Fruit fly (Drosophila melanogaster) whole organism, embryonic: ENCODE data around the gene CG7011.

ENCODE experiments used
- Awh ChIP-seq: fragments of 200-800 bp; sonication (Bioruptor generic); IDR thresholded peaks from 2 replicates; pipeline ENCODE4, ENCODE4 v1.3.6; 2022; ENCODE audit warnings: missing biosample characterization, missing genetic modification characterization
- CG10267 ChIP-seq: fragments of 200-800 bp; sonication (Bioruptor generic); optimal IDR thresholded peaks from 2 replicates; lab custom pipeline; 2018; ENCODE audit warnings: missing biosample characterization, mild to moderate bottlenecking, missing genetic modification characterization, moderate library complexity
- CG11504 ChIP-seq: fragments of 200-800 bp; sonication (Bioruptor generic); optimal IDR thresholded peaks from 3 replicates; lab custom pipeline; 2019; ENCODE audit warnings: missing biosample characterization, mild to moderate bottlenecking, missing genetic modification characterization, moderate library complexity
- CG11560 ChIP-seq: fragments of 200-800 bp; sonication (Bioruptor generic); IDR thresholded peaks from 3 replicates; pipeline ENCODE4 v1.3.6; 2022; ENCODE audit warnings: missing biosample characterization, missing genetic modification characterization
- CG12104 ChIP-seq: fragments of 200-800 bp; sonication (Bioruptor generic); optimal IDR thresholded peaks from 3 replicates; lab custom pipeline; 2016; ENCODE audit warnings: missing biosample characterization, missing genetic modification characterization
- CG13624 ChIP-seq: fragments of 200-800 bp; sonication (Bioruptor generic); optimal IDR thresholded peaks from 2 replicates; lab custom pipeline; 2016; ENCODE audit warnings: missing biosample characterization, missing genetic modification characterization
- CG1647 ChIP-seq: fragments of 200-800 bp; sonication (Bioruptor generic); optimal IDR thresholded peaks from 3 replicates; lab custom pipeline; 2016; ENCODE audit warnings: missing biosample characterization, missing genetic modification characterization
- CG42726 ChIP-seq: fragments of 200-800 bp; sonication (Bioruptor generic); IDR thresholded peaks from 2 replicates; pipeline ENCODE4 v1.3.6; 2022; ENCODE audit warnings: missing biosample characterization, missing genetic modification characterization; ENCODE audit not compliant: partially characterized antibody
- CG5953 ChIP-seq: fragments of 200-800 bp; sonication (Bioruptor generic); IDR thresholded peaks from 2 replicates; pipeline ENCODE4 v1.3.6; 2022; ENCODE audit warnings: missing biosample characterization, missing genetic modification characterization
- CG6175 ChIP-seq: fragments of 200-800 bp; sonication (Bioruptor generic); IDR thresholded peaks from 3 replicates; pipeline ENCODE4 v1.3.6; 2022; ENCODE audit warnings: missing biosample characterization, missing genetic modification characterization
- CG7745 ChIP-seq: fragments of 200-800 bp; sonication (Bioruptor generic); optimal IDR thresholded peaks from 2 replicates; lab custom pipeline; 2018; ENCODE audit warnings: missing biosample characterization, mild to moderate bottlenecking, missing genetic modification characterization, moderate library complexity
- CG7839 ChIP-seq: fragments of 200-800 bp; sonication (Bioruptor generic); optimal IDR thresholded peaks from 3 replicates; lab custom pipeline; 2018; ENCODE audit warnings: missing biosample characterization, mild to moderate bottlenecking, missing genetic modification characterization, moderate library complexity
- CG8478 ChIP-seq: fragments of >200 bp; optimal IDR thresholded peaks from 2 replicates; lab custom pipeline; 2018
- CHES-1-like ChIP-seq: fragments of 200-800 bp; sonication (Bioruptor generic); optimal IDR thresholded peaks from 2 replicates; lab custom pipeline; 2016; ENCODE audit warnings: missing biosample characterization, missing genetic modification characterization
- D19A ChIP-seq: fragments of 200-800 bp; optimal IDR thresholded peaks from 3 replicates; lab custom pipeline; 2019; ENCODE audit warnings: missing biosample characterization, mild to moderate bottlenecking, missing genetic modification characterization, moderate library complexity
- HLH4C ChIP-seq: fragments of 200-800 bp; sonication (Bioruptor generic); IDR thresholded peaks from 3 replicates; pipeline ENCODE4 v1.3.6; 2022; ENCODE audit warnings: missing biosample characterization, missing genetic modification characterization; ENCODE audit not compliant: partially characterized antibody
- HLHmδ ChIP-seq: fragments of 200-800 bp; sonication (Bioruptor generic); optimal IDR thresholded peaks from 2 replicates; lab custom pipeline; 2018; ENCODE audit warnings: missing biosample characterization, mild to moderate bottlenecking, missing genetic modification characterization, moderate library complexity
- Hmr ChIP-seq: fragments of 200-800 bp; sonication (Bioruptor generic); optimal IDR thresholded peaks from 3 replicates; lab custom pipeline; 2017; ENCODE audit warnings: mild to moderate bottlenecking, missing biosample characterization, missing genetic modification reagents, missing genetic modification characterization
- Hr39 ChIP-seq: fragments of >200 bp; optimal IDR thresholded peaks from 2 replicates; lab custom pipeline; 2017
- Lpt ChIP-seq: fragments of >200 bp; optimal IDR thresholded peaks from 2 replicates; lab custom pipeline; 2018; ENCODE audit warnings: missing biosample characterization, missing genetic modification characterization
- NfI ChIP-seq: fragments of 200-800 bp; sonication (Bioruptor generic); optimal IDR thresholded peaks from 3 replicates; lab custom pipeline; 2018; ENCODE audit warnings: missing biosample characterization, mild to moderate bottlenecking, missing genetic modification characterization, moderate library complexity
- Sox102F ChIP-seq: fragments of 200-800 bp; sonication (Bioruptor generic); optimal IDR thresholded peaks from 2 replicates; lab custom pipeline; 2018; ENCODE audit warnings: missing biosample characterization, mild to moderate bottlenecking, missing genetic modification characterization, moderate library complexity
- ab ChIP-seq: fragments of 200-800 bp; sonication (Bioruptor generic); optimal IDR thresholded peaks from 2 replicates; lab custom pipeline; 2016; ENCODE audit warnings: missing biosample characterization, missing genetic modification characterization
- abd-A ChIP-seq: fragments of 200-800 bp; sonication (Bioruptor generic); optimal IDR thresholded peaks from 3 replicates; lab custom pipeline; 2019; ENCODE audit warnings: missing biosample characterization, mild to moderate bottlenecking, missing genetic modification characterization, moderate library complexity
- amos ChIP-seq: fragments of 200-800 bp; sonication (Bioruptor generic); IDR thresholded peaks from 2 replicates; pipeline ENCODE4 v1.3.6; 2022; ENCODE audit warnings: missing biosample characterization, missing genetic modification characterization; ENCODE audit not compliant: partially characterized antibody
- bowl ChIP-seq: fragments of 200-800 bp; sonication (Bioruptor generic); IDR thresholded peaks from 2 replicates; pipeline ENCODE4 v1.3.6; 2022; ENCODE audit warnings: missing biosample characterization, missing genetic modification characterization
- emc ChIP-seq: fragments of 200-800 bp; sonication (Bioruptor generic); optimal IDR thresholded peaks from 2 replicates; lab custom pipeline; 2016; ENCODE audit warnings: missing biosample characterization, missing genetic modification characterization
- fu2 ChIP-seq: fragments of 200-800 bp; sonication (Bioruptor generic); optimal IDR thresholded peaks from 2 replicates; lab custom pipeline; 2016; ENCODE audit warnings: missing biosample characterization, missing genetic modification characterization
- gro ChIP-seq: fragments of 200-800 bp; sonication (Bioruptor generic); optimal IDR thresholded peaks from 2 replicates; lab custom pipeline; 2016; ENCODE audit warnings: missing biosample characterization, missing genetic modification characterization
- gsb-n ChIP-seq: fragments of 200-800 bp; sonication (Bioruptor generic); optimal IDR thresholded peaks from 3 replicates; lab custom pipeline; 2018; ENCODE audit warnings: missing biosample characterization, mild to moderate bottlenecking, missing genetic modification characterization
- ham ChIP-seq: fragments of 200-800 bp; sonication (Bioruptor generic); IDR thresholded peaks from 2 replicates; pipeline ENCODE4 v1.3.6; 2022; ENCODE audit warnings: missing biosample characterization, missing genetic modification characterization
- inv ChIP-seq: fragments of 200-800 bp; sonication (Bioruptor generic); IDR thresholded peaks from 2 replicates; pipeline ENCODE4 v1.3.6; 2022; ENCODE audit warnings: missing biosample characterization, missing genetic modification characterization; ENCODE audit not compliant: partially characterized antibody
- kni ChIP-seq: fragments of 200-800 bp; sonication (Bioruptor generic); optimal IDR thresholded peaks from 3 replicates; lab custom pipeline; 2017; ENCODE audit warnings: mild to moderate bottlenecking, missing biosample characterization, missing genetic modification reagents, missing genetic modification characterization
- phol ChIP-seq: fragments of 200-800 bp; sonication (Bioruptor generic); optimal IDR thresholded peaks from 3 replicates; lab custom pipeline; 2018; ENCODE audit warnings: missing biosample characterization, mild to moderate bottlenecking, missing genetic modification characterization, moderate library complexity
- pita ChIP-seq: fragments of 200-800 bp; sonication (Bioruptor generic); optimal IDR thresholded peaks from 2 replicates; lab custom pipeline; 2017; ENCODE audit warnings: missing biosample characterization, mild to moderate bottlenecking, missing genetic modification characterization
- pros ChIP-seq: fragments of 200-800 bp; sonication (Bioruptor generic); optimal IDR thresholded peaks from 3 replicates; lab custom pipeline; 2019; ENCODE audit warnings: missing biosample characterization, mild to moderate bottlenecking, missing genetic modification characterization, moderate library complexity
- run ChIP-seq: fragments of 200-800 bp; sonication (Bioruptor generic); optimal IDR thresholded peaks from 3 replicates; lab custom pipeline; 2018; ENCODE audit warnings: missing biosample characterization, mild to moderate bottlenecking, missing genetic modification characterization
- sd ChIP-seq: fragments of 200-800 bp; sonication (Bioruptor generic); optimal IDR thresholded peaks from 3 replicates; lab custom pipeline; 2018; ENCODE audit warnings: missing biosample characterization, mild to moderate bottlenecking, missing genetic modification characterization, moderate library complexity
- sqz ChIP-seq: fragments of 200-800 bp; sonication (Bioruptor generic); optimal IDR thresholded peaks from 3 replicates; lab custom pipeline; 2018; ENCODE audit warnings: missing biosample characterization, mild to moderate bottlenecking, missing genetic modification characterization
- tll ChIP-seq, 2 experiments: fragments of 200-800 bp in 1 of 2; fragments of >200 bp in 1 of 2; sonication (Bioruptor generic) in 1 of 2; optimal IDR thresholded peaks; 2 replicates each; lab custom pipeline; 2017 to 2019; ENCODE audit warnings: missing biosample characterization in 2 of 2, missing genetic modification characterization in 2 of 2, mild to moderate bottlenecking in 1 of 2, moderate library complexity in 1 of 2
- vnd ChIP-seq: fragments of 200-800 bp; sonication (Bioruptor generic); IDR thresholded peaks from 3 replicates; pipeline ENCODE4 v1.3.6; 2022; ENCODE audit warnings: missing biosample characterization, missing genetic modification characterization; ENCODE audit not compliant: partially characterized antibody
- vvl ChIP-seq: fragments of 200-800 bp; sonication (Bioruptor generic); IDR thresholded peaks from 2 replicates; pipeline ENCODE4 v1.3.6; 2022; ENCODE audit warnings: missing biosample characterization, missing genetic modification characterization
- wor ChIP-seq: fragments of 200-800 bp; sonication (Bioruptor generic); IDR thresholded peaks from 2 replicates; pipeline ENCODE4 v1.3.6; 2022; ENCODE audit warnings: missing biosample characterization, missing genetic modification characterization

CG7011 gene

DNA sequence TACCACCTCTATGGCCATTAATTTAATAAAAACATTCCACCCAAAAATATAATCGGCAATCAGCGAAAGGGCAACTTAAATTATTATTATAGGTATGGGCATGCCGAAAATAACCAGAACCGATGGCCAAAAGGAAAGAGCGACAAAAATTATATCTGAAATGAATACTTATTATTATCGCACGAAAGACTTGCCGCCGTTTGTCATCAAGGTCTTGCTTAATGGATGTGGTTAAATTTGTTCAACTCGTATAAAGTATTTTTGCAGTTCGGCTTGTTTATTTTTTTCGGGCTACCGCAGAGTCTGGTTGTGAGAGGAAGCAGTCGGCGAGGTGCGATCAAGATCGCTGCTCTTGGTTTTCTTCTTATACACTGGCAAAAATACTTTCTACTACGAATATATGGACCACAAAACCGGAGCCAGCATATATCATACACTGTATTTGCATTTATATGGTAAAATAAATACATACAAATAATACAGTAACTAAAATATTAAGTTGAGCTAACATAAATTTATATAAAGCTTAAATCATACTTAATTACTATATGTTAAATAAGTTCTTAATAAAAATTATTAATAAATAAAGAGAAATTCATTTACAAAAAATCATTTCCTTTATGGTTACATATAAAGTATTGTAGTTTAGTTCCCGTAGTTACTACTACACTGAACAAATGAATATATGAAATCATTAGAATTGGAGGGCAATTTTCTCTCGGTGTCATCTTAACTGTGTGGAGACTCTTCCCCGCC, 45.4 kb upstream of the CG7011 start (continued):
- TF ChIP-seq CG42726 (no peak), vvl (no peak), CG11560 (tag; lab: Robert Waterston, UW) (no peak), inv (GFP tag; lab: Robert Waterston, UW) (no peak), bowl (GFP tag; lab: Robert Waterston, UW) (no peak), run (no peak), ham (no peak), phol (tag; lab: Kevin White, UChicago) (peak; percentile 28), Lpt (GFP tag; lab: Kevin White, UChicago) (no peak), CG11504 (tag; lab: Kevin White, UChicago) (peak; percentile 76), HLH4C (no peak), amos (GFP tag; lab: Robert Waterston, UW) (no peak), CG8478 (lab: Kevin White, UChicago) (no peak)

DNA sequence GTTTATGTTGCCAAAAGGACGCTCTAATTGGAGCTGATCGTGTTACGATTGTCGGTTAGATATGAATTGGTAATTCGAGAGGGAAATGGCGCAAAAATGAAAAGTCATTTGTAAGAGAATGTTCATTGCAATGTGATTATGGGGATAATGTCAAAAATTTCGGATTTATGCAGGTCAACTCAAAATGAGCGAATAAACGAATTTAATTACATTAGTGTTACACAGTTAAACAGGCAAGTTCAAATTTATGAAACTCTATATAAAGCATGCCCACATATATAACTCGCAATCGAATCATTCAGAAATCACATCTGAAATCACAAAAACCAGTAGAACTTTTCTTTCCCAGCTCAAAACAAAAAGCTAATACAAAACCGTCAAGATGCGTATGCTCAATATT, 44.1 kb upstream of the CG7011 start, which contains the start of gene Prx1:
TSS of gene Prx1 (plus strand) at position 301 of the 400 bp plus-strand sequence.
- TF ChIP-seq Hr39 = no peak
- TF ChIP-seq CG12104 (GFP tag; lab: Kevin White, UChicago) = no peak
- TF ChIP-seq CG5953 (GFP tag; lab: Robert Waterston, UW) = no peak
- TF ChIP-seq wor (GFP tag; lab: Robert Waterston, UW) = no peak
- TF ChIP-seq tll (GFP tag; optimal IDR thresholded peaks at IDR 0.05; lab: Kevin White, UChicago) = no peak
- TF ChIP-seq CG10267 = no peak
- TF ChIP-seq CG6175 (GFP tag; lab: Robert Waterston, UW) = no peak
- no peak for TF ChIP-seq ab (GFP tag; lab: Kevin White, UChicago)
- no peak for TF ChIP-seq CHES-1-like (GFP tag; lab: Kevin White, UChicago)

DNA sequence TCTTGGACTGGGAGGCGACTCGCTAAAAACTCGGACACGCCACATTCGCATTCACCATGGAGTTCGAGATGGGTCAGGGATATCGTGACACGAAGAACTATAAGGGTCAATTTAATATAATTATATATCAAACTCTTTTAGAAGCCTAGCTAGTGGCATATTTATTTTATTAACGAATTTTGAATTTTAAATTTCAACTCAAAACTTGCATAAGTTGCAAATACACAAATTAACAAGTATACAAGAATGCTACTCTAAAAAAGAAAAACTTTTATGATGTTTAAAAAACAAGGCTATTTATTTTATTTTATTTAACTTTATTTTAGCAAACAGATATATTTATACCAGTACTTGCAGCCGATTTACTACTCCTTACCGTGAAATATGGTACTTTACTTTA, 42.6 kb upstream of the CG7011 start:
- TF ChIP-seq HLHmδ (GFP tag; lab: Kevin White, UChicago) = no peak
- no peak for TF ChIP-seq pita (GFP tag; lab: Kevin White, UChicago)
- no peak for TF ChIP-seq NfI (GFP tag; lab: Kevin White, UChicago)
- TF ChIP-seq gro (GFP tag; lab: Kevin White, UChicago) = no peak
- no peak for TF ChIP-seq emc (GFP tag; lab: Kevin White, UChicago)

DNA sequence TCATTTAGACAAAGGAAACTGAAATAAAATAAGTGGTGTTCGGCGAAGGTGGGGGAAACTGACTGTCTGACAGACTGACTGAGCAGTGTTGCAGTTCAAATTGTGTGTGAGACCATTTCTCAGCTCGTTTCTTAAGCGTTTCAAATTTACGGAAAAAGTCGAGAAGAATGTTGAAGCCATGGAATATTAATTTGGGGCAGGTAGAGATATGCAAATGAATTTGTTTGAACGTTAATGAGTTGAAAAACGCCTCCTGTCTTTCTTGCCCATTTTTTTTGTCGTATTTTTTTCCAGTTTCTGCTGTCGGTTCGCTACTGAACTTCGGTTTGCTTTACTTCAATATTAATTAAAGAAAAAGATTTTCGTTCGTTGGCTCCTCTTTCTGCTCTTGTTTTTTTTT, 40.2 kb upstream of the CG7011 start:
- TF ChIP-seq Awh = peak; percentile 75
- TF ChIP-seq vnd = 0 out of 3 replicates have a peak, but pooled peaks have one; percentile 16
- TF ChIP-seq Sox102F (GFP tag; lab: Kevin White, UChicago) = no peak
- TF ChIP-seq sqz = peak; percentile 54
- TF ChIP-seq sd (tag; lab: Kevin White, UChicago) = peak; percentile 31
- TF ChIP-seq CG13624 (GFP tag; lab: Kevin White, UChicago) = no peak
- no peak for TF ChIP-seq D19A (tag; lab: Kevin White, UChicago)
- TF ChIP-seq vvl = peak; percentile 57; the same call in 1 of the 2 replicates
- TF ChIP-seq Hmr (GFP tag; lab: Kevin White, UChicago) = no peak
- no peak for TF ChIP-seq CG7839
- no peak for TF ChIP-seq CG1647 (GFP tag; lab: Kevin White, UChicago)
- TF ChIP-seq kni (GFP tag; lab: Kevin White, UChicago) = peak; percentile 68
- TF ChIP-seq CG7745 (tag; lab: Kevin White, UChicago) = peak; percentile 46
- TF ChIP-seq fu2 = no peak
- peak; percentile 28 for TF ChIP-seq gsb-n
- TF ChIP-seq pros (GFP tag; lab: Kevin White, UChicago) = peak; percentile 10
- no peak for TF ChIP-seq abd-A
